Fruit fly (Drosophila melanogaster) whole organism, prepupa: Measurements from ENCODE around the gene ball.

Experiments
- CG10631 ChIP-seq: fragments of 200-800 bp; sonication (Bioruptor generic); optimal IDR thresholded peaks from 2 replicates; lab custom pipeline; 2016; ENCODE audit warnings: missing biosample characterization, missing genetic modification characterization
- CG10669 ChIP-seq: fragments of 200-800 bp; sonication (Bioruptor generic); optimal IDR thresholded peaks from 3 replicates; lab custom pipeline; 2018; ENCODE audit warnings: missing biosample characterization, mild to moderate bottlenecking, missing genetic modification characterization, moderate library complexity
- CG11294 ChIP-seq: fragments of 200-800 bp; sonication (Bioruptor generic); IDR thresholded peaks from 2 replicates; pipeline ENCODE4 v1.3.6; 2022; ENCODE audit warnings: missing biosample characterization, missing genetic modification characterization
- CG11762 ChIP-seq: fragments of 200-800 bp; sonication (Bioruptor generic); optimal IDR thresholded peaks from 3 replicates; lab custom pipeline; 2016; ENCODE audit warnings: missing biosample characterization, missing genetic modification characterization; ENCODE audit not compliant: insufficient read depth
- CG15336 ChIP-seq: fragments of 200-800 bp; sonication (Bioruptor generic); IDR thresholded peaks from 2 replicates; pipeline ENCODE4 v1.3.6; 2022; ENCODE audit warnings: missing biosample characterization, missing genetic modification characterization
- CG3032 ChIP-seq: fragments of 200-800 bp; optimal IDR thresholded peaks from 2 replicates; lab custom pipeline; 2019; ENCODE audit warnings: missing biosample characterization, mild to moderate bottlenecking, missing genetic modification characterization, moderate library complexity
- CG31627 ChIP-seq: fragments of 200-800 bp; sonication (Bioruptor generic); optimal IDR thresholded peaks from 3 replicates; lab custom pipeline; 2016; ENCODE audit warnings: missing biosample characterization, missing genetic modification characterization
- CG32006 ChIP-seq: fragments of 200-800 bp; sonication (Bioruptor generic); optimal IDR thresholded peaks from 3 replicates; lab custom pipeline; 2017; ENCODE audit warnings: missing biosample characterization, mild to moderate bottlenecking, missing genetic modification characterization
- CG34406 ChIP-seq: fragments of 200-800 bp; sonication (Bioruptor generic); optimal IDR thresholded peaks from 3 replicates; lab custom pipeline; 2016; ENCODE audit warnings: missing biosample characterization, missing genetic modification characterization
- CG3919 ChIP-seq: fragments of 200-800 bp; sonication (Bioruptor generic); optimal IDR thresholded peaks from 3 replicates; lab custom pipeline; 2016; ENCODE audit warnings: missing biosample characterization, missing genetic modification characterization
- CG6163 ChIP-seq: fragments of 200-800 bp; sonication (Bioruptor generic); IDR thresholded peaks from 3 replicates; pipeline ENCODE4 v1.3.6; 2022; ENCODE audit warnings: missing biosample characterization, missing genetic modification characterization
- CG6792 ChIP-seq: fragments of 200-800 bp; sonication (Bioruptor generic); optimal IDR thresholded peaks from 3 replicates; lab custom pipeline; 2016; ENCODE audit warnings: missing biosample characterization, missing genetic modification characterization
- CG6854 ChIP-seq: fragments of 200-800 bp; sonication (Bioruptor generic); optimal IDR thresholded peaks from 2 replicates; lab custom pipeline; 2017; ENCODE audit warnings: missing biosample characterization, mild to moderate bottlenecking, missing genetic modification characterization
- CG8119 ChIP-seq: fragments of 200-800 bp; sonication (Bioruptor generic); IDR thresholded peaks from 3 replicates; pipeline ENCODE4 v1.3.6; 2022; ENCODE audit warnings: missing biosample characterization, missing genetic modification characterization
- CG8632 ChIP-seq: fragments of 200-800 bp; sonication (Bioruptor generic); optimal IDR thresholded peaks from 3 replicates; lab custom pipeline; 2016; ENCODE audit warnings: missing biosample characterization, missing genetic modification characterization
- Eip75B ChIP-seq: fragments of 200-800 bp; sonication (Bioruptor generic); optimal IDR thresholded peaks from 3 replicates; lab custom pipeline; 2016; ENCODE audit warnings: missing biosample characterization, missing genetic modification characterization
- Eip78C ChIP-seq: fragments of 200-800 bp; sonication (Bioruptor generic); peaks from one replicate; lab custom pipeline; 2016; ENCODE audit warnings: missing biosample characterization, missing genetic modification characterization
- Ets21C ChIP-seq: fragments of 200-800 bp; sonication (Bioruptor generic); optimal IDR thresholded peaks from 3 replicates; lab custom pipeline; 2016; ENCODE audit warnings: missing biosample characterization, missing genetic modification characterization
- Gug ChIP-seq: fragments of 200-800 bp; sonication (Bioruptor generic); IDR thresholded peaks from 2 replicates; pipeline ENCODE4 v1.3.6; 2022; ENCODE audit warnings: missing biosample characterization, missing genetic modification characterization
- Hr38 ChIP-seq: sonication (Bioruptor generic); optimal IDR thresholded peaks from 2 replicates; lab custom pipeline; 2016; ENCODE audit warnings: missing biosample characterization, missing genetic modification characterization
- Hr39 ChIP-seq: fragments of 200-800 bp; sonication (Bioruptor generic); optimal IDR thresholded peaks from 2 replicates; lab custom pipeline; 2016; ENCODE audit warnings: missing biosample characterization, missing genetic modification characterization
- Hr4 ChIP-seq: fragments of 200-800 bp; sonication (Bioruptor generic); optimal IDR thresholded peaks from 3 replicates; lab custom pipeline; 2016; ENCODE audit warnings: missing biosample characterization, missing genetic modification characterization
- Lpt ChIP-seq: fragments of 200-800 bp; sonication (Bioruptor generic); optimal IDR thresholded peaks from 3 replicates; lab custom pipeline; 2016; ENCODE audit warnings: missing biosample characterization, missing genetic modification characterization
- Met ChIP-seq: fragments of 200-800 bp; sonication (Bioruptor generic); optimal IDR thresholded peaks from 3 replicates; lab custom pipeline; 2016; ENCODE audit warnings: missing biosample characterization, missing genetic modification characterization
- OdsH ChIP-seq: fragments of 200-800 bp; sonication (Bioruptor generic); optimal IDR thresholded peaks from 3 replicates; lab custom pipeline; 2016; ENCODE audit warnings: missing biosample characterization, missing genetic modification characterization
- Smox ChIP-seq: fragments of 200-800 bp; sonication (Bioruptor generic); optimal IDR thresholded peaks from 3 replicates; lab custom pipeline; 2016; ENCODE audit warnings: missing biosample characterization, missing genetic modification characterization
- Sox102F ChIP-seq: fragments of 200-800 bp; sonication (Bioruptor generic); optimal IDR thresholded peaks from 2 replicates; lab custom pipeline; 2016; ENCODE audit warnings: missing biosample characterization, mild to moderate bottlenecking, missing genetic modification characterization
- Sox14 ChIP-seq: fragments of 200-800 bp; sonication (Bioruptor generic); optimal IDR thresholded peaks from 3 replicates; lab custom pipeline; 2016; ENCODE audit warnings: missing biosample characterization, missing genetic modification characterization
- achi ChIP-seq: fragments of 200-800 bp; sonication (Bioruptor generic); optimal IDR thresholded peaks from 3 replicates; lab custom pipeline; 2016; ENCODE audit warnings: missing biosample characterization, missing genetic modification characterization
- acj6 ChIP-seq: fragments of 200-800 bp; sonication (Bioruptor generic); optimal IDR thresholded peaks from 3 replicates; lab custom pipeline; 2016; ENCODE audit warnings: missing biosample characterization, missing genetic modification characterization
- dac ChIP-seq: fragments of 200-800 bp; sonication (Bioruptor generic); optimal IDR thresholded peaks from 2 replicates; lab custom pipeline; 2017; ENCODE audit warnings: missing biosample characterization, mild to moderate bottlenecking, missing genetic modification characterization
- dsx ChIP-seq: fragments of 200-800 bp; optimal IDR thresholded peaks from 3 replicates; lab custom pipeline; 2019; ENCODE audit warnings: missing biosample characterization, mild to moderate bottlenecking, missing genetic modification characterization, moderate library complexity; ENCODE audit not compliant: poor library complexity, severe bottlenecking
- eg ChIP-seq: fragments of 200-800 bp; sonication (Bioruptor generic); IDR thresholded peaks from 3 replicates; pipeline ENCODE4 v1.3.6; 2022; ENCODE audit warnings: missing biosample characterization, missing genetic modification characterization
- esn ChIP-seq: fragments of 200-800 bp; sonication (Bioruptor generic); optimal IDR thresholded peaks from 2 replicates; lab custom pipeline; 2016; ENCODE audit warnings: missing biosample characterization, mild to moderate bottlenecking, missing genetic modification characterization, moderate library complexity
- fkh ChIP-seq: fragments of 200-800 bp; sonication (Bioruptor generic); optimal IDR thresholded peaks from 3 replicates; lab custom pipeline; 2017; ENCODE audit warnings: missing biosample characterization, mild to moderate bottlenecking, missing genetic modification characterization, moderate library complexity
- lz ChIP-seq: fragments of 200-800 bp; sonication (Bioruptor generic); optimal IDR thresholded peaks from 3 replicates; lab custom pipeline; 2016; ENCODE audit warnings: missing biosample characterization, missing genetic modification characterization
- pdm3 ChIP-seq: fragments of 200-800 bp; sonication (Bioruptor generic); optimal IDR thresholded peaks from 3 replicates; lab custom pipeline; 2016; ENCODE audit warnings: missing biosample characterization, missing genetic modification characterization
- spab ChIP-seq: fragments of 200-800 bp; sonication (Bioruptor generic); optimal IDR thresholded peaks from 2 replicates; lab custom pipeline; 2017; ENCODE audit warnings: missing biosample characterization, mild to moderate bottlenecking, missing genetic modification characterization, missing genetic modification reagents
- svp ChIP-seq: fragments of 200-800 bp; sonication (Bioruptor generic); peaks from one replicate; lab custom pipeline; 2016; ENCODE audit warnings: missing biosample characterization, missing genetic modification characterization
- topi ChIP-seq: fragments of 200-800 bp; sonication (Bioruptor generic); optimal IDR thresholded peaks from 3 replicates; lab custom pipeline; 2016; ENCODE audit warnings: missing biosample characterization, missing genetic modification characterization
- vri ChIP-seq: fragments of 200-800 bp; sonication (Bioruptor generic); optimal IDR thresholded peaks from 3 replicates; lab custom pipeline; 2016; ENCODE audit warnings: missing biosample characterization, mild to moderate bottlenecking, missing genetic modification characterization

ball gene

dm6 chr3R:26890088-26890487 lies 23.5 kb upstream of the ball start (continued):
- TF ChIP-seq dac (no peak), Hr4 (GFP tag; lab: Kevin White, UChicago) (peak; percentile 49), Ets21C (GFP tag; lab: Kevin White, UChicago) (no peak), Gug (GFP tag; lab: Robert Waterston, UW) (peak; percentile 31; the same call in 1 of the 2 replicates), Sox14 (peak; percentile 6), dsx (GFP tag; lab: Kevin White, UChicago) (no peak), spab (GFP tag; lab: Kevin White, UChicago) (peak; percentile 6), CG10631 (GFP tag; lab: Kevin White, UChicago) (peak; percentile 14), CG8119 (GFP tag; lab: Robert Waterston, UW) (peak; percentile 61), Eip75B (no peak), CG6854 (GFP tag; lab: Kevin White, UChicago) (no peak), CG6163 (GFP tag; lab: Robert Waterston, UW) (0 out of 3 replicates have a peak, but pooled peaks have one; percentile 46), esn (GFP tag; lab: Kevin White, UChicago) (peak; percentile 30), eg (GFP tag; lab: Robert Waterston, UW) (peak; percentile 69; the same call in 1 of the 3 replicates), Eip78C (peak; percentile 67), CG34406 (GFP tag; lab: Kevin White, UChicago) (no peak), Smox (no peak), CG11294 (GFP tag; lab: Robert Waterston, UW) (peak; percentile 38; the same call in 1 of the 2 replicates), CG3919 (peak; percentile 34), Hr38 (GFP tag; lab: Kevin White, UChicago) (no peak), OdsH (GFP tag; lab: Kevin White, UChicago) (peak; percentile 35)

DNA sequence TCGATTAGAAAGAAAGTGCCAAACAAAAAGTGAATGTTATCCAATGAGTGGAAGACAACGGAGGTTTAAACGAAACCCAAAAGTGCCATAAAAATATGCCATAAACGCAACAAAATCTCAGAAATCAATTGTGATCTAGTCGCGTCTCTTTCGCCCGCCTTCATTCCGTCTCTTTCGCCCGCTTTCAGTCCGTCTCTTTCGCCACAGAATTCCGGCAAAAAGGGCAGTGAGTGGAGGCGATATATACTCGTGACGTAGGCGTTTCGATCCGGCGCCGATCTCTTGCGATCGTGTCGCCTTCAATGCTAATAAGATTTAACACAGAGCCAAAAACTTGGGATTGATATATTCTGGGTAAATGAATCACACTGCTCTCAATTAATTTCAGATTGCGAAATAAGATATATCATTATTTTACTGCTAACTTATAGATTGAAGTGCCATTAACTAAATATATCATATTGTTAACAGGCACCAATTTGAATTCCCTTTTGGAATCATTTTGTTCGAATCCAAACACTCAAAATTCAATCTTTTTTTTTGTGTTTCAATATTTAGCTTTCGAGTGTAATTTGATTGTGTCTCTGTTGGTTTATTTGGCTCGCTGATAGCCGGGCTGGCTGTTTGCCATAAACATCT lies 21.6 kb upstream of the ball start:
- TF ChIP-seq CG6792 (GFP tag; lab: Kevin White, UChicago) = peak; percentile 28
- peak; percentile 66 for TF ChIP-seq esn (GFP tag; lab: Kevin White, UChicago)
- peak; percentile 29 for TF ChIP-seq Ets21C (GFP tag; lab: Kevin White, UChicago)
- TF ChIP-seq acj6 (GFP tag; lab: Kevin White, UChicago) = peak; percentile 5
- TF ChIP-seq CG8119 (GFP tag; lab: Robert Waterston, UW) = peak; percentile 25; the same call in 1 of the 3 replicates
- no peak for TF ChIP-seq CG8632
- peak; percentile 50 for TF ChIP-seq Hr4 (GFP tag; lab: Kevin White, UChicago)
- peak; percentile 0 for TF ChIP-seq CG34406 (GFP tag; lab: Kevin White, UChicago)
- peak; percentile 41; the same call in 1 of the 2 replicates for TF ChIP-seq CG15336 (GFP tag; lab: Robert Waterston, UW)
- TF ChIP-seq CG3032 (tag; lab: Kevin White, UChicago) = no peak
- TF ChIP-seq svp (GFP tag; lab: Kevin White, UChicago) = peak; percentile 88
- TF ChIP-seq Sox102F (GFP tag; lab: Kevin White, UChicago) = peak; percentile 30
- peak; percentile 13 for TF ChIP-seq fkh (GFP tag; lab: Kevin White, UChicago)
- peak; percentile 45 for TF ChIP-seq CG32006 (GFP tag; lab: Kevin White, UChicago)
- peak; percentile 13 for TF ChIP-seq pdm3 (GFP tag; lab: Kevin White, UChicago)
- peak; percentile 54 for TF ChIP-seq Hr39 (GFP tag; lab: Kevin White, UChicago)
- no peak for TF ChIP-seq dsx (GFP tag; lab: Kevin White, UChicago)
- peak; percentile 52 for TF ChIP-seq Smox
- no peak for TF ChIP-seq CG10669 (GFP tag; lab: Kevin White, UChicago)
- TF ChIP-seq CG11762 (GFP tag; lab: Kevin White, UChicago) = no peak
- no peak for TF ChIP-seq Eip75B
- TF ChIP-seq CG31627 (GFP tag; lab: Kevin White, UChicago) = peak; percentile 57
- TF ChIP-seq Sox14 = peak; percentile 12
- peak; percentile 62 for TF ChIP-seq Met (GFP tag; lab: Kevin White, UChicago)
- no peak for TF ChIP-seq OdsH (GFP tag; lab: Kevin White, UChicago)
- peak; percentile 86 for TF ChIP-seq Eip78C
- TF ChIP-seq achi (GFP tag; lab: Kevin White, UChicago) = no peak
- peak; percentile 41 for TF ChIP-seq lz (GFP tag; lab: Kevin White, UChicago)
- peak; percentile 62 for TF ChIP-seq topi (GFP tag; lab: Kevin White, UChicago)
- TF ChIP-seq Lpt (GFP tag; lab: Kevin White, UChicago) = no peak
- peak; percentile 50 for TF ChIP-seq vri
- TF ChIP-seq, all 60 proteins: peak for 22
